Worm (Caenorhabditis elegans) whole organism, young adult: Measurements from ENCODE around the gene W02A2.5.

Experiments used
- Y67H2A.10 ChIP-seq: fragments of 200-800 bp; sonication (Bioruptor generic); conservative IDR thresholded peaks from 2 replicates; pipeline ENCODE4 v1.3.6; 2022; ENCODE audit warnings: missing genetic modification reagents, missing genetic modification characterization, missing compliant biosample characterization
- athp-1 ChIP-seq: sonication (generic microtip); optimal IDR thresholded peaks from 2 replicates; lab custom pipeline; 2017; ENCODE audit warnings: mild to moderate bottlenecking, missing genetic modification characterization, missing compliant biosample characterization
- efl-1 ChIP-seq: fragments of 150-350 bp; optimal IDR thresholded peaks from 2 replicates; lab custom pipeline; 2014; ENCODE audit warnings: missing biosample characterization, missing genetic modification reagents, missing genetic modification characterization
- mxl-1 ChIP-seq: sonication (generic microtip); optimal IDR thresholded peaks from 2 replicates; lab custom pipeline; 2016; ENCODE audit warnings: missing genetic modification characterization, missing compliant biosample characterization
- snpc-1.1 ChIP-seq: sonication (generic microtip); optimal IDR thresholded peaks from 2 replicates; lab custom pipeline; 2017; ENCODE audit warnings: missing genetic modification characterization, mild to moderate bottlenecking, missing compliant biosample characterization, antibody characterized with exemption, moderate library complexity, missing genotype, missing genetic modification reagents; ENCODE audit not compliant: insufficient read depth
- snpc-4 ChIP-seq, 5 experiments: fragments of 150-350 bp in 1 of 5; sonication (generic microtip) in 4 of 5; optimal IDR thresholded peaks; 2 replicates each; lab custom pipeline; 2014 to 2018; ENCODE audit warnings: missing genetic modification characterization in 5 of 5, missing biosample characterization in 3 of 5, antibody characterized with exemption in 2 of 5, mild to moderate bottlenecking in 2 of 5, missing compliant biosample characterization in 2 of 5, missing genotype in 2 of 5, moderate library complexity in 2 of 5, missing genetic modification reagents in 1 of 5

- TF ChIP-seq mxl-1 (no peak), snpc-1.1 (tag; lab: Kevin White, UChicago) (no peak), efl-1 (GFP tag; lab: Kevin White, UChicago) (no peak), Y67H2A.10 (GFP tag; lab: Robert Waterston, UW) (no peak), snpc-4 (GFP tag; optimal IDR thresholded peaks at IDR 0.05; lab: Kevin White, UChicago) (no peak), snpc-4 (tag; optimal IDR thresholded peaks at IDR 0.05; lab: Kevin White, UChicago) (no peak), athp-1 (tag; lab: Kevin White, UChicago) (no peak)
Measured at ce11 chrIV:13394686-13395085, 52.0 kb downstream of the W02A2.5 start.
